Fruit fly (Drosophila melanogaster): ENCODE measurements around the gene CG1529.
A peak's percentile ranks its signal among the peaks of the same experiment; 100 is the strongest.

Gene CG1529

DNA sequence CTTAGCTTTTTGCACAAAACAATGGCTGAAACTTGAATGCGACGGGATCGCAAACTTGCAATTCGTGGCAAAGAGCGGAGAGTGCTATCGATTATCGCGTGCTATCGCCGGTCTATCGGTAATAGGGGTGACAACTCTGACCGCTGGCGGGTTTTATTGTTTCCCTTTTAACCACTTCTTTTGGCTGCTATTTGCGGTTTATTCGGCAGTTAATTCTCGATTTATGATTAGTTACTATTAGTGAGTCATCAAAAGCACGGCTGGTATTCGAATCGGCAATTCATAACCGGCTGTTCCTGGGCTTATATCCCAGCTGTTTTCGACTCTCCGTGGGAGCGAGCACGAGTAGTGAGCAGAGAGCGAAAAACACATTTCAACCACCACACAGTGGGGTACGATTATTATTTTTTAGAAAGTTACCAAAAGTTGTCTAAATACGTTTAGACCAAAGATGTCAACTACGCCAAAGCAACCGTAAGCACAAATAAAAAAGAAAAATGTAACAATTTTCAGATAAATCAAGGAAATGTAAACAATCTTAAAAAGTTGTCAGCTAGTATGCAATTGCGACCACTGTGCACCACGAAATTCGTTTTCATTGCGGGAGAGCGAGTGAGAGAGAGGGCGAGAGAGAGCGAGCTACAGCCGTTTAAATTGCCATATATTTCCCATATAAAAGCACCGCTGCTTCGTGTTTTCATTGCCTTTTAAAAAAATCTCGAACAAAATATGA, 22.3 kb upstream of the CG1529 start, which contains the start of the genes Stt3A and bves (continued):
- TF ChIP-seq ro (GFP tag; IDR thresholded peaks at IDR 0.05) = peak; percentile 92
- peak; percentile 92 for TF ChIP-seq CG17912 (GFP tag; optimal IDR thresholded peaks at IDR 0.05)
- TF ChIP-seq ranshi (GFP tag; IDR thresholded peaks at IDR 0.05) = peak; percentile 98
- peak; percentile 96 for TF ChIP-seq wor (GFP tag; IDR thresholded peaks at IDR 0.05)
- peak; percentile 98 for TF ChIP-seq CG12299 (tag; optimal IDR thresholded peaks at IDR 0.05)
- peak; percentile 97 for TF ChIP-seq caup (GFP tag; optimal IDR thresholded peaks at IDR 0.05; ENCODE audit: severe bottlenecking)
- peak; percentile 89 for TF ChIP-seq CG31388 (GFP tag; optimal IDR thresholded peaks at IDR 0.05)
- peak; percentile 94 for TF ChIP-seq CG5953 (GFP tag; IDR thresholded peaks at IDR 0.05)
- peak; percentile 89 for TF ChIP-seq CG11085 (GFP tag; IDR thresholded peaks at IDR 0.05)
- peak; percentile 99 for TF ChIP-seq unpg (GFP tag; optimal IDR thresholded peaks at IDR 0.05)
- peak; percentile 97 for TF ChIP-seq wdn (GFP tag; IDR thresholded peaks at IDR 0.05)
- peak; percentile 97 for TF ChIP-seq CG6689 (GFP tag; IDR thresholded peaks at IDR 0.05)
- TF ChIP-seq CG18619 (GFP tag; optimal IDR thresholded peaks at IDR 0.05) = peak; percentile 98
- TF ChIP-seq Fer3 (tag; optimal IDR thresholded peaks at IDR 0.05) = peak; percentile 98
- peak; percentile 95 for TF ChIP-seq peb (GFP tag; IDR thresholded peaks at IDR 0.05)
- TF ChIP-seq Scr (GFP tag; IDR thresholded peaks at IDR 0.05; ENCODE audit: partially characterized antibody) = peak; percentile 53
- TF ChIP-seq sd (tag; optimal IDR thresholded peaks at IDR 0.05) = peak; percentile 93
- TF ChIP-seq Rx (GFP tag; IDR thresholded peaks at IDR 0.05) = peak; percentile 97
- TF ChIP-seq da (GFP tag; optimal IDR thresholded peaks at IDR 0.05) = peak; percentile 95
- peak; percentile 94 for TF ChIP-seq sug (tag; optimal IDR thresholded peaks at IDR 0.05)
- TF ChIP-seq CG1603 (tag; optimal IDR thresholded peaks at IDR 0.05) = peak; percentile 94
- peak; percentile 94 for TF ChIP-seq Lhr (GFP tag; optimal IDR thresholded peaks at IDR 0.05)
- TF ChIP-seq NC2α (GFP tag; optimal IDR thresholded peaks at IDR 0.05) = peak; percentile 97
- peak in 1 of 3 experiments; percentile 97 for TF ChIP-seq lola (GFP tag; optimal IDR thresholded peaks at IDR 0.05)
- peak; percentile 99 for TF ChIP-seq odd (GFP tag; optimal IDR thresholded peaks at IDR 0.05)
- TF ChIP-seq CG32772 (GFP tag; IDR thresholded peaks at IDR 0.05) = peak; percentile 96
- TF ChIP-seq tap (tag; optimal IDR thresholded peaks at IDR 0.05) = peak; percentile 98
- peak; percentile 98 for TF ChIP-seq Xbp1 (GFP tag; optimal IDR thresholded peaks at IDR 0.05)
- peak; percentile 97 for TF ChIP-seq her (GFP tag; optimal IDR thresholded peaks at IDR 0.05)
- peak; percentile 96 for TF ChIP-seq CG4854 (GFP tag; optimal IDR thresholded peaks at IDR 0.05)
- TF ChIP-seq Ets97D (GFP tag; optimal IDR thresholded peaks at IDR 0.05) = peak; percentile 91
- TF ChIP-seq tin (GFP tag; optimal IDR thresholded peaks at IDR 0.05) = peak; percentile 98
- peak; percentile 96 for TF ChIP-seq kah (GFP tag; optimal IDR thresholded peaks at IDR 0.05)
- peak; percentile 63 for TF ChIP-seq Doc3 (GFP tag; IDR thresholded peaks at IDR 0.05; ENCODE audit: partially characterized antibody)
- peak; percentile 98 for TF ChIP-seq ac (GFP tag; optimal IDR thresholded peaks at IDR 0.05)
- TF ChIP-seq CG16779 (GFP tag; IDR thresholded peaks at IDR 0.05) = peak; percentile 92
- TF ChIP-seq vfl (GFP tag; optimal IDR thresholded peaks at IDR 0.05) = peak; percentile 97
- peak; percentile 99 for TF ChIP-seq row (GFP tag; IDR thresholded peaks at IDR 0.05)
- peak; percentile 97 for TF ChIP-seq fd96Cb (tag; optimal IDR thresholded peaks at IDR 0.05)
- peak; percentile 97 for TF ChIP-seq ap (GFP tag; IDR thresholded peaks at IDR 0.05)
- TF ChIP-seq CG10654 (GFP tag; optimal IDR thresholded peaks at IDR 0.05) = peak; percentile 98
- peak; percentile 55 for TF ChIP-seq hbn (GFP tag; IDR thresholded peaks at IDR 0.05; ENCODE audit: partially characterized antibody)
- peak; percentile 96 for TF ChIP-seq CG2199 (GFP tag; IDR thresholded peaks at IDR 0.05)
- TF ChIP-seq CG11093 (GFP tag; IDR thresholded peaks at IDR 0.05) = peak; percentile 94
- TF ChIP-seq repo (GFP tag; optimal IDR thresholded peaks at IDR 0.05) = peak; percentile 98
- peak; percentile 98 for TF ChIP-seq nau (GFP tag; optimal IDR thresholded peaks at IDR 0.05)
- TF ChIP-seq Xrp1 (GFP tag; IDR thresholded peaks at IDR 0.05) = peak; percentile 99
- TF ChIP-seq Side (GFP tag; optimal IDR thresholded peaks at IDR 0.05) = peak; percentile 99
- peak; percentile 97 for TF ChIP-seq CG16815 (GFP tag; optimal IDR thresholded peaks at IDR 0.05)

Data from whole organism, embryonic.